Fruit fly (Drosophila melanogaster) whole organism, embryonic: ENCODE data around the gene CG18508.

Experiments
- Bdp1 ChIP-seq: fragments of 200-800 bp; sonication (Bioruptor generic); optimal IDR thresholded peaks from 3 replicates; lab custom pipeline; 2016; ENCODE audit warnings: missing biosample characterization, missing genetic modification characterization
- Bgb ChIP-seq: fragments of 200-800 bp; sonication (Bioruptor generic); IDR thresholded peaks from 2 replicates; pipeline ENCODE4 v1.3.6; 2022; ENCODE audit warnings: missing biosample characterization, missing genetic modification characterization; ENCODE audit not compliant: partially characterized antibody
- CG10147 ChIP-seq: fragments of 200-800 bp; sonication (Bioruptor generic); optimal IDR thresholded peaks from 2 replicates; lab custom pipeline; 2019; ENCODE audit warnings: missing biosample characterization, mild to moderate bottlenecking, missing genetic modification characterization, moderate library complexity
- CG12071 ChIP-seq: fragments of 200-800 bp; sonication (Bioruptor generic); optimal IDR thresholded peaks from 3 replicates; lab custom pipeline; 2018; ENCODE audit warnings: missing biosample characterization, mild to moderate bottlenecking, missing genetic modification characterization
- CG13287 ChIP-seq: fragments of 200-800 bp; sonication (Bioruptor generic); IDR thresholded peaks from 2 replicates; pipeline ENCODE4 v1.3.6; 2022; ENCODE audit warnings: missing biosample characterization, missing genetic modification characterization; ENCODE audit not compliant: partially characterized antibody
- CG14014 ChIP-seq: fragments of 200-800 bp; sonication (Bioruptor generic); IDR thresholded peaks from 2 replicates; pipeline ENCODE4 v1.3.6; 2022; ENCODE audit warnings: missing biosample characterization, missing genetic modification characterization
- CG14667 ChIP-seq: fragments of 200-800 bp; sonication (Bioruptor generic); IDR thresholded peaks from 2 replicates; pipeline ENCODE4 v1.3.6; 2022; ENCODE audit warnings: missing biosample characterization, missing genetic modification characterization
- CG15269 ChIP-seq: fragments of 200-800 bp; sonication (Bioruptor generic); optimal IDR thresholded peaks from 2 replicates; lab custom pipeline; 2018; ENCODE audit warnings: missing biosample characterization, mild to moderate bottlenecking, missing genetic modification characterization, moderate library complexity
- CG16863 ChIP-seq: fragments of 200-800 bp; sonication (Bioruptor generic); optimal IDR thresholded peaks from 3 replicates; lab custom pipeline; 2016; ENCODE audit warnings: missing biosample characterization, missing genetic modification characterization
- CG2202 ChIP-seq: fragments of 200-800 bp; sonication (Bioruptor generic); optimal IDR thresholded peaks from 2 replicates; lab custom pipeline; 2018; ENCODE audit warnings: missing biosample characterization, mild to moderate bottlenecking, missing genetic modification characterization
- CG2712 ChIP-seq: fragments of 200-800 bp; optimal IDR thresholded peaks from 3 replicates; lab custom pipeline; 2019; ENCODE audit warnings: missing biosample characterization, mild to moderate bottlenecking, missing genetic modification characterization, moderate library complexity
- CG3407 ChIP-seq: fragments of 200-800 bp; sonication (Bioruptor generic); optimal IDR thresholded peaks from 2 replicates; lab custom pipeline; 2018; ENCODE audit warnings: missing biosample characterization, mild to moderate bottlenecking, missing genetic modification characterization
- CG34422 ChIP-seq: fragments of 200-800 bp; sonication (Bioruptor generic); IDR thresholded peaks from 3 replicates; pipeline ENCODE4 v1.3.6; 2022; ENCODE audit warnings: missing biosample characterization, missing genetic modification characterization
- CG4617 ChIP-seq: fragments of 200-800 bp; sonication (Bioruptor generic); optimal IDR thresholded peaks from 3 replicates; lab custom pipeline; 2016; ENCODE audit warnings: missing biosample characterization, missing genetic modification characterization, borderline replicate concordance
- CG6813 ChIP-seq: fragments of 200-800 bp; sonication (Bioruptor generic); optimal IDR thresholded peaks from 2 replicates; lab custom pipeline; 2017; ENCODE audit warnings: missing biosample characterization, missing genetic modification characterization, mild to moderate bottlenecking, moderate library complexity, missing genetic modification reagents
- CG8281 ChIP-seq: fragments of 200-800 bp; sonication (Bioruptor generic); optimal IDR thresholded peaks from 2 replicates; lab custom pipeline; 2018; ENCODE audit warnings: missing biosample characterization, mild to moderate bottlenecking, missing genetic modification characterization, moderate library complexity
- CG9876 ChIP-seq: fragments of 200-800 bp; sonication (Bioruptor generic); optimal IDR thresholded peaks from 2 replicates; lab custom pipeline; 2016; ENCODE audit warnings: missing biosample characterization, missing genetic modification characterization
- D ChIP-seq, 2 experiments: fragments of 200-800 bp in 1 of 2; fragments of >200 bp in 1 of 2; sonication (Bioruptor generic) in 1 of 2; optimal IDR thresholded peaks; 2 replicates in 1 of 2; 3 replicates in 1 of 2; lab custom pipeline; 2017; ENCODE audit warnings: mild to moderate bottlenecking in 1 of 2, missing biosample characterization in 1 of 2, missing genetic modification characterization in 1 of 2, missing genetic modification reagents in 1 of 2
- Dek ChIP-seq: fragments of 200-800 bp; sonication (Bioruptor generic); optimal IDR thresholded peaks from 3 replicates; lab custom pipeline; 2019; ENCODE audit warnings: missing biosample characterization, mild to moderate bottlenecking, missing genetic modification characterization, moderate library complexity
- Ets65A ChIP-seq: fragments of 200-800 bp; sonication (Bioruptor generic); peaks from one replicate; lab custom pipeline; 2016; ENCODE audit warnings: missing biosample characterization, missing genetic modification characterization
- NK7.1 ChIP-seq: fragments of 200-800 bp; sonication (Bioruptor generic); optimal IDR thresholded peaks from 3 replicates; lab custom pipeline; 2016; ENCODE audit warnings: missing biosample characterization, missing genetic modification characterization
- Sin3A ChIP-seq: fragments of >200 bp; optimal IDR thresholded peaks from 2 replicates; lab custom pipeline; 2018
- Ssrp ChIP-seq: fragments of 200-800 bp; sonication (Bioruptor generic); optimal IDR thresholded peaks from 2 replicates; lab custom pipeline; 2018; ENCODE audit warnings: missing biosample characterization, mild to moderate bottlenecking, missing genetic modification characterization, moderate library complexity
- TFAM ChIP-seq: fragments of 200-800 bp; sonication (Bioruptor generic); optimal IDR thresholded peaks from 2 replicates; lab custom pipeline; 2017; ENCODE audit warnings: missing biosample characterization, missing genetic modification characterization, inconsistent platforms
- ab ChIP-seq: fragments of 200-800 bp; sonication (Bioruptor generic); optimal IDR thresholded peaks from 2 replicates; lab custom pipeline; 2016; ENCODE audit warnings: missing biosample characterization, missing genetic modification characterization
- ash1 ChIP-seq: fragments of 200-800 bp; sonication (Bioruptor generic); optimal IDR thresholded peaks from 2 replicates; lab custom pipeline; 2018; ENCODE audit warnings: missing biosample characterization, mild to moderate bottlenecking, missing genetic modification characterization
- ato ChIP-seq: fragments of 200-800 bp; sonication (Bioruptor generic); IDR thresholded peaks from 2 replicates; pipeline ENCODE4 v1.3.6; 2022; ENCODE audit warnings: missing biosample characterization, missing genetic modification characterization; ENCODE audit not compliant: partially characterized antibody
- bowl ChIP-seq: fragments of 200-800 bp; sonication (Bioruptor generic); IDR thresholded peaks from 2 replicates; pipeline ENCODE4 v1.3.6; 2022; ENCODE audit warnings: missing biosample characterization, missing genetic modification characterization
- cas ChIP-seq: fragments of 200-800 bp; sonication (Bioruptor generic); IDR thresholded peaks from 2 replicates; pipeline ENCODE4 v1.3.6; 2022; ENCODE audit warnings: missing biosample characterization, missing genetic modification characterization
- corto ChIP-seq: fragments of 200-800 bp; sonication (Bioruptor generic); optimal IDR thresholded peaks from 2 replicates; lab custom pipeline; 2016; ENCODE audit warnings: missing biosample characterization, mild to moderate bottlenecking, missing genetic modification characterization, moderate library complexity
- fd64A ChIP-seq: fragments of 200-800 bp; sonication (Bioruptor generic); optimal IDR thresholded peaks from 3 replicates; lab custom pipeline; 2018; ENCODE audit warnings: missing biosample characterization, mild to moderate bottlenecking, missing genetic modification characterization
- fru ChIP-seq: fragments of >200 bp; optimal IDR thresholded peaks from 2 replicates; lab custom pipeline; 2017
- ftz-f1 ChIP-seq: fragments of 200-800 bp; sonication (Bioruptor generic); optimal IDR thresholded peaks from 2 replicates; lab custom pipeline; 2016; ENCODE audit warnings: missing biosample characterization, missing genetic modification characterization
- insv ChIP-seq, 2 experiments: fragments of 200-800 bp; sonication (Bioruptor generic); optimal IDR thresholded peaks; 3 replicates each; lab custom pipeline; 2016 to 2018; ENCODE audit warnings: missing biosample characterization in 2 of 2, missing genetic modification characterization in 2 of 2
- luna ChIP-seq: fragments of 200-800 bp; sonication (Bioruptor generic); optimal IDR thresholded peaks from 2 replicates; lab custom pipeline; 2016; ENCODE audit warnings: missing biosample characterization, missing genetic modification characterization
- oc ChIP-seq: fragments of 200-800 bp; sonication (Bioruptor generic); optimal IDR thresholded peaks from 2 replicates; lab custom pipeline; 2018; ENCODE audit warnings: missing biosample characterization, mild to moderate bottlenecking, missing genetic modification characterization, moderate library complexity
- pb ChIP-seq: fragments of 200-800 bp; sonication (Bioruptor generic); optimal IDR thresholded peaks from 3 replicates; lab custom pipeline; 2016; ENCODE audit warnings: missing biosample characterization, missing genetic modification characterization
- row ChIP-seq: fragments of 200-800 bp; sonication (Bioruptor generic); IDR thresholded peaks from 3 replicates; pipeline ENCODE4 v1.3.6; 2022; ENCODE audit warnings: missing biosample characterization, missing genetic modification characterization
- sd ChIP-seq: fragments of 200-800 bp; sonication (Bioruptor generic); optimal IDR thresholded peaks from 3 replicates; lab custom pipeline; 2018; ENCODE audit warnings: missing biosample characterization, mild to moderate bottlenecking, missing genetic modification characterization, moderate library complexity
- shn ChIP-seq: fragments of 200-800 bp; sonication (Bioruptor generic); optimal IDR thresholded peaks from 3 replicates; lab custom pipeline; 2016; ENCODE audit warnings: missing biosample characterization, missing genetic modification characterization
- stc ChIP-seq: fragments of 200-800 bp; sonication (Bioruptor generic); IDR thresholded peaks from 2 replicates; pipeline ENCODE4 v1.3.6; 2022; ENCODE audit warnings: missing biosample characterization, missing genetic modification characterization
- tgo ChIP-seq: fragments of 200-800 bp; sonication (Bioruptor generic); IDR thresholded peaks from 3 replicates; pipeline ENCODE4 v1.3.6; 2022; ENCODE audit warnings: missing biosample characterization, missing genetic modification characterization
- zfh1 ChIP-seq: fragments of 200-800 bp; sonication (Bioruptor generic); IDR thresholded peaks from 3 replicates; pipeline ENCODE4 v1.3.6; 2022; ENCODE audit warnings: missing biosample characterization, missing genetic modification characterization

Gene CG18508

dm6 chrX:3188419-3188818, 15.5 kb upstream of the CG18508 start (continued):
- TF ChIP-seq D (optimal IDR thresholded peaks at IDR 0.05; lab: Kevin White, UChicago) (no peak), D (GFP tag; optimal IDR thresholded peaks at IDR 0.05; lab: Kevin White, UChicago) (peak; percentile 43), Ets65A (GFP tag; lab: Kevin White, UChicago) (no peak), CG8281 (tag; lab: Kevin White, UChicago) (peak; percentile 26), CG14014 (GFP tag; lab: Robert Waterston, UW) (peak; percentile 68; the same call in 1 of the 2 replicates), ash1 (GFP tag; lab: Kevin White, UChicago) (no peak), NK7.1 (GFP tag; lab: Kevin White, UChicago) (no peak), fd64A (GFP tag; lab: Kevin White, UChicago) (peak; percentile 68), insv (GFP tag; optimal IDR thresholded peaks at IDR 0.05; lab: Kevin White, UChicago) (no peak), corto (GFP tag; lab: Kevin White, UChicago) (no peak), CG12071 (GFP tag; lab: Kevin White, UChicago) (peak; percentile 63), bowl (no peak), ab (GFP tag; lab: Kevin White, UChicago) (no peak), CG2202 (tag; lab: Kevin White, UChicago) (peak; percentile 33), cas (GFP tag; lab: Robert Waterston, UW) (no peak), CG3407 (peak; percentile 53), CG4617 (GFP tag; lab: Kevin White, UChicago) (no peak), ato (GFP tag; lab: Robert Waterston, UW) (no peak), ftz-f1 (GFP tag; lab: Kevin White, UChicago) (no peak), Bdp1 (GFP tag; lab: Kevin White, UChicago) (no peak), CG14667 (GFP tag; lab: Robert Waterston, UW) (no peak), CG6813 (GFP tag; lab: Kevin White, UChicago) (peak; percentile 68), stc (GFP tag; lab: Robert Waterston, UW) (no peak; the same call in 1 of the 2 replicates), pb (GFP tag; lab: Kevin White, UChicago) (no peak), CG2712 (peak; percentile 18), Dek (tag; lab: Kevin White, UChicago) (no peak), shn (no peak), CG13287 (GFP tag; lab: Robert Waterston, UW) (no peak), Ssrp (tag; lab: Kevin White, UChicago) (no peak), CG34422 (GFP tag; lab: Robert Waterston, UW) (no peak), CG10147 (GFP tag; lab: Kevin White, UChicago) (no peak), row (no peak), Bgb (no peak), oc (tag; lab: Kevin White, UChicago) (no peak), tgo (GFP tag; lab: Robert Waterston, UW) (peak; percentile 19; the same call in 1 of the 3 replicates), luna (GFP tag; lab: Kevin White, UChicago) (no peak), sd (no peak), CG15269 (peak; percentile 41), CG16863 (GFP tag; lab: Kevin White, UChicago) (peak; percentile 15), zfh1 (peak; percentile 22; the same call in 1 of the 3 replicates), fru (lab: Kevin White, UChicago) (no peak), Sin3A (lab: Kevin White, UChicago) (no peak), TFAM (GFP tag; lab: Kevin White, UChicago) (no peak), CG9876 (GFP tag; lab: Kevin White, UChicago) (no peak)
